Worm (Caenorhabditis elegans) whole organism, midembryonic: ENCODE measurements around the gene ubc-8.

Experiments
- T22C8.4 ChIP-seq: fragments of 200-800 bp; sonication (Bioruptor generic); IDR thresholded peaks from 2 replicates; pipeline ENCODE4 v1.3.6; 2022; ENCODE audit warnings: missing genetic modification characterization, missing compliant biosample characterization
- cog-1 ChIP-seq: sonication (generic microtip); optimal IDR thresholded peaks from 2 replicates; lab custom pipeline; 2016; ENCODE audit warnings: missing genetic modification characterization, missing compliant biosample characterization
- flt-1 ChIP-seq: fragments of 200-800 bp; sonication (Bioruptor generic); IDR thresholded peaks from 2 replicates; pipeline ENCODE4 v1.3.6; 2022; ENCODE audit warnings: missing genetic modification characterization, missing compliant biosample characterization
- klf-2 ChIP-seq: fragments of 200-800 bp; sonication (Bioruptor generic); conservative IDR thresholded peaks from 2 replicates; pipeline ENCODE4 v1.3.6; 2022; ENCODE audit warnings: missing genetic modification reagents, missing genetic modification characterization, missing compliant biosample characterization
- med-1 ChIP-seq: sonication (generic microtip); optimal IDR thresholded peaks from 2 replicates; lab custom pipeline; 2017; ENCODE audit warnings: missing genetic modification characterization, mild to moderate bottlenecking, missing compliant biosample characterization, antibody characterized with exemption, missing genetic modification reagents; ENCODE audit not compliant: insufficient read depth
- ref-1 ChIP-seq: fragments of 200-800 bp; sonication (Bioruptor generic); conservative IDR thresholded peaks from 2 replicates; pipeline ENCODE4 v1.3.6; 2022; ENCODE audit warnings: missing genetic modification reagents, missing genetic modification characterization, missing compliant biosample characterization
- tab-1 ChIP-seq: fragments of 200-800 bp; sonication (Bioruptor generic); IDR thresholded peaks from 2 replicates; pipeline ENCODE4 v1.3.6; 2022; ENCODE audit warnings: missing genetic modification characterization, missing compliant biosample characterization
- ztf-23 ChIP-seq: fragments of 200-800 bp; sonication (Bioruptor generic); IDR thresholded peaks from 2 replicates; pipeline ENCODE4 v1.3.6; 2022; ENCODE audit warnings: missing genetic modification reagents, missing genetic modification characterization, missing compliant biosample characterization
- ztf-29 ChIP-seq: fragments of 200-800 bp; sonication (Bioruptor generic); IDR thresholded peaks from 2 replicates; pipeline ENCODE4 v1.3.6; 2022; ENCODE audit warnings: missing genetic modification reagents, missing genetic modification characterization, missing compliant biosample characterization

ubc-8 gene

DNA sequence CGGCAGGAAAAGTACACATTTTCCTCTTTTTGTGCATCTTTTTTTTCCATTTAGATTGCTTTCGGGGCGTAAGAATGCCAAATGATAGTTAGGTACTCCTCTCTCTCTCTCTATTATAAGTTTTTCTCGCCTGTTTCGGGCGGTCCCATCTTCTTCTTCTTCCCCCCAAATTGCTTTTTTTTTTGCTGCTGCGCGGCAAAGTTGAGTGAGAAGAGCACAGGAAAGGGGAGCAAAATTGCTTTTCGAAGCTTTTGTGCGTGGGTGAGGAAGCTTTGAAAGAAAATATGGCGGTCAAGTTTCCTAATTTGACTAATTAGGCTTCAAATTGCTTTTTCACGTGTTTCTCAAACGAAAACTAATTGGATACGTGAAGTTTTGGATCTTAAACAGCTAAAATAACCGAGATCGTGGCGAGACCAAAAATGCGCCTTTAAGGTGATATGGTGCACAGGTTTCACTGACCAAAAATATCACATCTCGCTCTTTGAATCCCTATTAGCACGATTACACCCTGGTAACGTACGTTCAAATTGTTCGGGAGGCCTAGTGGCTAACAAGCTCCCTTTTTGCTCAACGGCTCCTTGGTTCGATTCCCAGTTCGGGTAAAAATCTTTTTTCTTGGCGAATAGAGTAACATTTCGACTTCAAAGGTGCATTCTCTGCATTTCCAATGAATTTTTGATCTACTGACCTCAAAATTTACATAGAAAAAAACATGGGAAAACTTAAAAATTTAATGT is 50.5 kb downstream of the ubc-8 start:
- TF ChIP-seq ref-1, result no peak
- TF ChIP-seq ztf-29, result no peak
- TF ChIP-seq T22C8.4 (GFP tag; lab: Robert Waterston, UW), result no peak
- TF ChIP-seq tab-1 (GFP tag; lab: Robert Waterston, UW), result 0 out of 2 replicates have a peak, but pooled peaks have one; percentile 7

ce11 chrIV:2654965-2655364 is 52.1 kb downstream of the ubc-8 start:
- no peak for TF ChIP-seq med-1 (GFP tag; lab: Kevin White, UChicago)
- TF ChIP-seq klf-2 (GFP tag; lab: Robert Waterston, UW), result no peak
- no peak for TF ChIP-seq T22C8.4 (GFP tag; lab: Robert Waterston, UW)
- TF ChIP-seq flt-1, result no peak
- no peak for TF ChIP-seq cog-1
- no peak for TF ChIP-seq tab-1 (GFP tag; lab: Robert Waterston, UW)
- no peak for TF ChIP-seq ref-1
- TF ChIP-seq ztf-29, result no peak
- TF ChIP-seq ztf-23 (GFP tag; lab: Robert Waterston, UW), result no peak
